Worm (Caenorhabditis elegans) whole organism, mixed stage, embryonic: ENCODE measurements around the gene nhr-63.

Experiments
- drap-1 ChIP-seq: fragments of 200-800 bp; sonication (Bioruptor generic); optimal IDR thresholded peaks from 3 replicates; lab custom pipeline; 2018; ENCODE audit warnings: mild to moderate bottlenecking, missing genetic modification characterization, missing compliant biosample characterization
- elt-3 ChIP-seq: fragments of 150-350 bp; optimal IDR thresholded peaks from 2 replicates; lab custom pipeline; 2014; ENCODE audit warnings: missing biosample characterization, missing genetic modification characterization
- lin-13 ChIP-seq: fragments of 150-350 bp; optimal IDR thresholded peaks from 2 replicates; lab custom pipeline; 2014; ENCODE audit warnings: missing biosample characterization, missing genetic modification characterization
- nhr-237 ChIP-seq: fragments of 150-350 bp; optimal IDR thresholded peaks from 2 replicates; lab custom pipeline; 2014; ENCODE audit warnings: missing biosample characterization, missing genetic modification characterization
- nhr-76 ChIP-seq: sonication (generic microtip); optimal IDR thresholded peaks from 2 replicates; lab custom pipeline; 2017; ENCODE audit warnings: missing biosample characterization, missing genetic modification characterization
- pha-4 ChIP-seq: fragments of 150-350 bp; optimal IDR thresholded peaks from 2 replicates; lab custom pipeline; 2018; ENCODE audit warnings: missing biosample characterization, missing genetic modification reagents, missing genetic modification characterization
- snpc-4 ChIP-seq: fragments of 150-350 bp; optimal IDR thresholded peaks from 2 replicates; lab custom pipeline; 2014; ENCODE audit warnings: missing biosample characterization, missing genetic modification characterization
- unc-62 ChIP-seq: fragments of 150-350 bp; optimal IDR thresholded peaks from 2 replicates; lab custom pipeline; 2014; ENCODE audit warnings: missing biosample characterization, missing genetic modification reagents, missing genetic modification characterization
- ztf-11 ChIP-seq: fragments of 150-350 bp; optimal IDR thresholded peaks from 2 replicates; lab custom pipeline; 2014; ENCODE audit warnings: missing biosample characterization, missing genetic modification characterization

DNA sequence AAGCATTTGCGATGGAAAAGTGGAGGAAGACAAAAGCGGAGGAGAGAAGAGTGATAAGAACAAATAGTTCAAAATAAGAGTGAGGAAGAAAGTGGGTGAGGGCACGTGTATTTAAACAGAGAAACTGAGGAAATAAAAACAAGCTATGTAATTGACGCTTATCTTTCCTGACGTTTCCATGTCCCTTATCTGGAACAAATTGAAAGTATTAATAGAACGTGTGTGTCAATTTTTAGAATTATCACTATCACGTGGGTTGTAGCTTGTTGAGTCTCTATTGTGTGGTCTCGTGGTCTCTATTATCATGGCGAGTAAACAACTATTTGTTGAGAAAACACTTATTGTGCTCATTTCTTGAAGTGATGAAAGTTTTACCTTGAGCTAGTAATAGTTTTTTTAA, 43.4 kb downstream of the nhr-63 start, which contains the start of gene T10C6.15:
- no peak for TF ChIP-seq drap-1 (GFP tag; lab: Kevin White, UChicago)
- TF ChIP-seq nhr-76 (tag; lab: Kevin White, UChicago) = no peak
- no peak for TF ChIP-seq ztf-11 (tag; lab: Kevin White, UChicago)
- no peak for TF ChIP-seq elt-3 (tag; lab: Kevin White, UChicago)
- no peak for TF ChIP-seq snpc-4 (tag; lab: Kevin White, UChicago)
- TF ChIP-seq nhr-237 (tag; lab: Kevin White, UChicago) = no peak
- TF ChIP-seq pha-4 (tag; lab: Kevin White, UChicago) = no peak
- TF ChIP-seq unc-62 (GFP tag; lab: Kevin White, UChicago) = no peak
- no peak for TF ChIP-seq lin-13 (tag; lab: Kevin White, UChicago)
